Worm (Caenorhabditis elegans) whole organism, mixed stage, embryonic: Measurements from ENCODE around the gene drd-10.
A peak's percentile ranks its signal among the peaks of the same experiment; 100 is the strongest.

Experiments
- M03D4.4 ChIP-seq: sonication (generic microtip); optimal IDR thresholded peaks from 2 replicates; lab custom pipeline; 2017; ENCODE audit warnings: mild to moderate bottlenecking, missing genetic modification characterization, missing compliant biosample characterization
- bed-3 ChIP-seq: fragments of 200-800 bp; sonication (Bioruptor generic); optimal IDR thresholded peaks from 3 replicates; lab custom pipeline; 2018; ENCODE audit warnings: mild to moderate bottlenecking, missing genetic modification characterization, moderate library complexity, missing compliant biosample characterization
- blmp-1 ChIP-seq: fragments of 150-350 bp; optimal IDR thresholded peaks from 2 replicates; lab custom pipeline; 2014; ENCODE audit warnings: missing biosample characterization, missing genetic modification characterization
- ceh-39 ChIP-seq: fragments of 150-350 bp; optimal IDR thresholded peaks from 2 replicates; lab custom pipeline; 2014; ENCODE audit warnings: missing biosample characterization, missing genetic modification characterization
- ceh-43 ChIP-seq: fragments of 200-800 bp; sonication (Bioruptor generic); optimal IDR thresholded peaks from 2 replicates; lab custom pipeline; 2018; ENCODE audit warnings: mild to moderate bottlenecking, missing genetic modification characterization, moderate library complexity, missing compliant biosample characterization
- ces-1 ChIP-seq: fragments of 150-350 bp; optimal IDR thresholded peaks from 2 replicates; lab custom pipeline; 2014; ENCODE audit warnings: missing biosample characterization, missing genetic modification reagents, missing genetic modification characterization
- cnd-1 ChIP-seq: fragments of 200-800 bp; sonication (Bioruptor generic); optimal IDR thresholded peaks from 2 replicates; lab custom pipeline; 2018; ENCODE audit warnings: mild to moderate bottlenecking, missing genetic modification characterization, missing compliant biosample characterization
- drap-1 ChIP-seq: fragments of 200-800 bp; sonication (Bioruptor generic); optimal IDR thresholded peaks from 3 replicates; lab custom pipeline; 2018; ENCODE audit warnings: mild to moderate bottlenecking, missing genetic modification characterization, missing compliant biosample characterization
- elt-3 ChIP-seq: fragments of 150-350 bp; optimal IDR thresholded peaks from 2 replicates; lab custom pipeline; 2014; ENCODE audit warnings: missing biosample characterization, missing genetic modification characterization
- flh-1 ChIP-seq: fragments of 200-800 bp; sonication (Bioruptor generic); optimal IDR thresholded peaks from 2 replicates; lab custom pipeline; 2018; ENCODE audit warnings: mild to moderate bottlenecking, missing genetic modification characterization, moderate library complexity, missing compliant biosample characterization
- ham-2 ChIP-seq: fragments of 200-800 bp; sonication (Bioruptor generic); optimal IDR thresholded peaks from 2 replicates; lab custom pipeline; 2018; ENCODE audit warnings: mild to moderate bottlenecking, missing genetic modification characterization, missing compliant biosample characterization
- hlh-1 ChIP-seq: fragments of 150-350 bp; optimal IDR thresholded peaks from 2 replicates; lab custom pipeline; 2014; ENCODE audit warnings: missing biosample characterization, missing genetic modification reagents, missing genetic modification characterization
- lin-13 ChIP-seq: fragments of 150-350 bp; optimal IDR thresholded peaks from 2 replicates; lab custom pipeline; 2014; ENCODE audit warnings: missing biosample characterization, missing genetic modification characterization
- lin-32 ChIP-seq: fragments of 200-800 bp; sonication (Bioruptor generic); optimal IDR thresholded peaks from 2 replicates; lab custom pipeline; 2018; ENCODE audit warnings: mild to moderate bottlenecking, missing genetic modification characterization, missing compliant biosample characterization
- lsy-2 ChIP-seq: fragments of 150-350 bp; optimal IDR thresholded peaks from 2 replicates; lab custom pipeline; 2014; ENCODE audit warnings: missing biosample characterization, missing genetic modification characterization
- mab-5 ChIP-seq: fragments of 150-350 bp; optimal IDR thresholded peaks from 2 replicates; lab custom pipeline; 2014; ENCODE audit warnings: missing biosample characterization, missing genetic modification characterization
- mep-1 ChIP-seq: fragments of 150-350 bp; optimal IDR thresholded peaks from 2 replicates; lab custom pipeline; 2017; ENCODE audit warnings: missing biosample characterization, missing genetic modification reagents, missing genetic modification characterization, inconsistent platforms
- mls-2 ChIP-seq: sonication (generic microtip); optimal IDR thresholded peaks from 2 replicates; lab custom pipeline; 2016; ENCODE audit warnings: mild to moderate bottlenecking, missing genetic modification characterization, moderate library complexity, missing compliant biosample characterization
- nhr-12 ChIP-seq: fragments of 150-350 bp; optimal IDR thresholded peaks from 2 replicates; lab custom pipeline; 2014; ENCODE audit warnings: missing biosample characterization, missing genetic modification characterization
- nhr-2 ChIP-seq: fragments of 150-350 bp; optimal IDR thresholded peaks from 2 replicates; lab custom pipeline; 2014; ENCODE audit warnings: missing biosample characterization, missing genetic modification characterization
- nhr-237 ChIP-seq: fragments of 150-350 bp; optimal IDR thresholded peaks from 2 replicates; lab custom pipeline; 2014; ENCODE audit warnings: missing biosample characterization, missing genetic modification characterization
- nhr-28 ChIP-seq: fragments of 150-350 bp; optimal IDR thresholded peaks from 2 replicates; lab custom pipeline; 2014; ENCODE audit warnings: missing biosample characterization, missing genetic modification characterization
- nhr-76 ChIP-seq: sonication (generic microtip); optimal IDR thresholded peaks from 2 replicates; lab custom pipeline; 2017; ENCODE audit warnings: missing biosample characterization, missing genetic modification characterization
- pha-4 ChIP-seq: fragments of 150-350 bp; optimal IDR thresholded peaks from 2 replicates; lab custom pipeline; 2018; ENCODE audit warnings: missing biosample characterization, missing genetic modification reagents, missing genetic modification characterization
- snpc-4 ChIP-seq: fragments of 150-350 bp; optimal IDR thresholded peaks from 2 replicates; lab custom pipeline; 2014; ENCODE audit warnings: missing biosample characterization, missing genetic modification characterization
- sptf-1 ChIP-seq: sonication (generic microtip); optimal IDR thresholded peaks from 2 replicates; lab custom pipeline; 2017; ENCODE audit warnings: mild to moderate bottlenecking, missing genetic modification characterization, moderate library complexity, missing compliant biosample characterization
- unc-120 ChIP-seq: sonication (generic microtip); optimal IDR thresholded peaks from 2 replicates; lab custom pipeline; 2017; ENCODE audit warnings: missing genetic modification characterization, missing compliant biosample characterization; ENCODE audit not compliant: poor library complexity, severe bottlenecking
- unc-62 ChIP-seq: fragments of 150-350 bp; optimal IDR thresholded peaks from 2 replicates; lab custom pipeline; 2014; ENCODE audit warnings: missing biosample characterization, missing genetic modification reagents, missing genetic modification characterization
- zip-8 ChIP-seq: fragments of 150-350 bp; optimal IDR thresholded peaks from 2 replicates; lab custom pipeline; 2014; ENCODE audit warnings: missing biosample characterization, missing genetic modification characterization
- ztf-11 ChIP-seq: fragments of 150-350 bp; optimal IDR thresholded peaks from 2 replicates; lab custom pipeline; 2014; ENCODE audit warnings: missing biosample characterization, missing genetic modification characterization

drd-10 gene

DNA sequence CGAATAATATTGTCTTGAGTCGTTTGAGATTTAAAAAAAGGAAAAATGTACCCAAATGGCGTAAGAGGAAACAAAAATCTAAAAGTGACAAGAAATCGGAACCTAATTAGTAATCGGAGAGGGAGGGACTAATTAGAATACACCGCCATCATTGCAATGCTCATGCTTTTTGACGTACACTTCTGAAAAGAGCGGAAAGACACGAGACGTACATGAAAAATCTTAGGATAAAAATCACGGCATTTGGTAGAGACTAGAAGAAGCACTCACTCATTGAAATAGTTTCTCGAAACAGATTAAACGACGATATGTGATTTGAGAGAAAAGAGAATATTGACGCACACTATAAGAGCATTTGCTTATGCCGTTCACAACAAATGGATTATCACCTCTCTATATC is 15.6 kb downstream of the drd-10 start:
- TF ChIP-seq drap-1 (GFP tag; lab: Kevin White, UChicago) (no peak), bed-3 (no peak), nhr-237 (no peak), mls-2 (tag; lab: Kevin White, UChicago) (no peak), nhr-28 (no peak), hlh-1 (tag; lab: Kevin White, UChicago) (no peak), snpc-4 (tag; lab: Kevin White, UChicago) (no peak), sptf-1 (tag; lab: Kevin White, UChicago) (no peak), ceh-43 (GFP tag; lab: Kevin White, UChicago) (no peak), lin-13 (tag; lab: Kevin White, UChicago) (no peak), ham-2 (GFP tag; lab: Kevin White, UChicago) (no peak), blmp-1 (no peak), nhr-2 (tag; lab: Kevin White, UChicago) (no peak)

DNA sequence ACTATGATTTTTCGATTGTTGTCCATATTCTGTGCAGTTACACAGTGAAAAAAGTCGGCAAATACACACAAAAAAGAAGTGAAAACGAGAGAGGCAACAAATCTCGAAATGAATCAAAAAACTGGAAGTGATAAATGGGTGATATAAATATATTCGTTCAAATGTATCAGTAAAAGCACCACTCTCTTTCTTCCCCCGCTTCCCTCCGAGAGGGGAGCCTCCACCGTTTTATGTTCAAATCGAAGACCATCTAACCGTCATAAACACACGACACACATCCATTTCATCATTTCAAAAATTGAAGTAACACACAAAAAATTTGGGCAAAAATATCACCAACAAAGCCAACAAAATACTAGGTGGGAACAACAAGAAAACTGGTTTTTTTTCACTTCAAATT is 19.6 kb downstream of the drd-10 start, which contains the start of gene F20A1.6:
TSS of gene F20A1.6 (minus strand) at position 101 of the 400 bp plus-strand sequence.
- TF ChIP-seq ztf-11 (tag; lab: Kevin White, UChicago) = no peak
- TF ChIP-seq mab-5 (tag; lab: Kevin White, UChicago) = no peak
- no peak for TF ChIP-seq nhr-2 (tag; lab: Kevin White, UChicago)
- TF ChIP-seq lin-32 (GFP tag; lab: Kevin White, UChicago) = no peak
- no peak for TF ChIP-seq ham-2 (GFP tag; lab: Kevin White, UChicago)
- no peak for TF ChIP-seq sptf-1 (tag; lab: Kevin White, UChicago)
- TF ChIP-seq unc-62 (GFP tag; lab: Kevin White, UChicago) = no peak
- no peak for TF ChIP-seq mep-1
- TF ChIP-seq ceh-39 (tag; lab: Kevin White, UChicago) = no peak
- no peak for TF ChIP-seq nhr-28
- TF ChIP-seq M03D4.4 (tag; lab: Kevin White, UChicago) = no peak
- TF ChIP-seq nhr-12 (tag; lab: Kevin White, UChicago) = no peak
- no peak for TF ChIP-seq lin-13 (tag; lab: Kevin White, UChicago)
- no peak for TF ChIP-seq flh-1 (GFP tag; lab: Kevin White, UChicago)
- TF ChIP-seq unc-120 (tag; lab: Kevin White, UChicago) = no peak
- TF ChIP-seq elt-3 (tag; lab: Kevin White, UChicago) = no peak
- no peak for TF ChIP-seq cnd-1 (tag; lab: Kevin White, UChicago)

DNA sequence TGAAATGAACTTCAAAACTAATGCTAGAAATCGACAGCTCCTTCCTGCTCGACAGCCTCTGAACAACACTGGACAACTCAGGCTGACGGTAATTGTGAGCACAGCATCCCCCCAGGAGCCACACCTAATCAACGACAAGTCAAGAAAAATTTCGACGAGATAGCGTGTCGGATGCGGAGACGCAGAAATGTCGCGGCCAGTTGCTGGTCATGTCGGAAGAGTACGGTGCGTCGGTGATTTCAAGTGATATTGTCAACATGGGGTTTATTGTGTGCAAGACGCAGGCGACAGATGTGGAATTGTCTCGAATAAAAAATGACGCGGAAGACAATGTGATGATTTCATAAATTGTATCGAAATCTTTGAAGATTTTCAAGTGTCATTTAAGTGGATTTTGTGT is 29.1 kb downstream of the drd-10 start, which contains the start of gene twk-11:
TSS of gene twk-11 (minus strand) at position 101 of the 400 bp plus-strand sequence.
- TF ChIP-seq pha-4 (tag; lab: Kevin White, UChicago) = peak; percentile 20
- no peak for TF ChIP-seq mab-5 (tag; lab: Kevin White, UChicago)
- TF ChIP-seq, all 35 proteins: peak for 1

DNA sequence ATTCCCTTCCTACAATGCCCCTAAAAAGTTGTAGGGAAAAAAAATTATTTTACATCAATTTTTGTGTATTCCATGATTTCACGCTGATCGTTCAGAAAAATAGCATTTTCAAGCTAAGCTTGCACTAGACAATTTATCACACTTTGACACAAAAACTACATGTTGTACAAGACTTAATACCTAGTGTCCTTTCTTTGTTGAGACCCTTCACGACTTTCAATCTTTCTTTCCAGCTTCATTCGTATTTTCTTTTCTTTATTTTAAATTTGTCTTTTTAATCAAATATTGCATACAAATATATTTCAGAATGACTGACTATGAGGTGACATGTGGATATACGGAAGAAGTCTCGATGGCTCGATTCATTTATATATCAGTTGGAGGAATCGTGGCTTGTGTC is 38.6 kb downstream of the drd-10 start, which contains the start of gene F20A1.2:
TSS of gene F20A1.2 (plus strand) at position 301 of the 400 bp plus-strand sequence.
- TF ChIP-seq snpc-4 (tag; lab: Kevin White, UChicago) = no peak
- TF ChIP-seq mab-5 (tag; lab: Kevin White, UChicago) = no peak
- no peak for TF ChIP-seq hlh-1 (tag; lab: Kevin White, UChicago)
- TF ChIP-seq mls-2 (tag; lab: Kevin White, UChicago) = no peak

DNA sequence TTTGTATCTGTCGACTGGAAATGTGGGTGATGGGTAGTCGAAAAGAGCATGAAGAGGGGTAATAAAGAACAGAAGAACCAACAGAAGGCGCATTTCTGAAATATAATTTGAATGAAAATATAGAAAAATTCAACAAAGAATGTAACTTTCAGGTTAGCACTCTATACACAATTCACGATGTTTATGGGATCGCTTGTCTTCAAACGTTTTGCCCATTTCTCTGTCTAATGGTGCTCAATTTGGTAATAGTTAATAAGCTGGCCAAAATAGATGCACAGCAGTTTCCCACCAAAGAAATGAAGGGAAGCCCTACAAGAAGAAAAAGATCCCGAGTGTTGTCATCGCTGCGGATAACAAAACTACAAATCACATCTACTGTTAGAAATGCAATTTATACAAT is 40.1 kb downstream of the drd-10 start, which contains the start of gene F20A1.8:
TSS of gene F20A1.8 (minus strand) at position 101 of the 400 bp plus-strand sequence.
- TF ChIP-seq mep-1 (no peak), nhr-76 (tag; lab: Kevin White, UChicago) (no peak), pha-4 (tag; lab: Kevin White, UChicago) (no peak), lin-32 (GFP tag; lab: Kevin White, UChicago) (no peak), cnd-1 (tag; lab: Kevin White, UChicago) (no peak), unc-120 (tag; lab: Kevin White, UChicago) (no peak), elt-3 (tag; lab: Kevin White, UChicago) (no peak), nhr-2 (tag; lab: Kevin White, UChicago) (no peak), mls-2 (tag; lab: Kevin White, UChicago) (no peak), ces-1 (no peak), hlh-1 (tag; lab: Kevin White, UChicago) (no peak), M03D4.4 (tag; lab: Kevin White, UChicago) (no peak), nhr-237 (no peak), zip-8 (no peak), ham-2 (GFP tag; lab: Kevin White, UChicago) (no peak), snpc-4 (tag; lab: Kevin White, UChicago) (no peak), bed-3 (no peak), ztf-11 (tag; lab: Kevin White, UChicago) (no peak), lsy-2 (no peak)
- TF ChIP-seq, all 35 proteins: peak for 0
